Fruit fly (Drosophila melanogaster) whole organism, embryonic: ENCODE data around the gene GIIIspla2.

Experiments
- Bdp1 ChIP-seq: fragments of 200-800 bp; sonication (Bioruptor generic); optimal IDR thresholded peaks from 3 replicates; lab custom pipeline; 2016; ENCODE audit warnings: missing biosample characterization, missing genetic modification characterization
- Blimp-1 ChIP-seq: fragments of 200-800 bp; sonication (Bioruptor generic); optimal IDR thresholded peaks from 3 replicates; lab custom pipeline; 2018; ENCODE audit warnings: missing biosample characterization, missing genetic modification characterization, mild to moderate bottlenecking, moderate library complexity, missing genetic modification reagents
- CG11093 ChIP-seq: fragments of 200-800 bp; sonication (Bioruptor generic); IDR thresholded peaks from 3 replicates; pipeline ENCODE4 v1.3.6; 2022; ENCODE audit warnings: missing biosample characterization, missing genetic modification characterization
- CG11456 ChIP-seq: fragments of 200-800 bp; sonication (Bioruptor generic); IDR thresholded peaks from 3 replicates; pipeline ENCODE4 v1.3.6; 2022; ENCODE audit warnings: missing biosample characterization, missing genetic modification characterization
- CG11695 ChIP-seq: fragments of 200-800 bp; sonication (Bioruptor generic); IDR thresholded peaks from 3 replicates; pipeline ENCODE4 v1.3.6; 2022; ENCODE audit warnings: missing biosample characterization, missing genetic modification characterization
- CG13424 ChIP-seq: fragments of 200-800 bp; sonication (Bioruptor generic); optimal IDR thresholded peaks from 2 replicates; lab custom pipeline; 2019; ENCODE audit warnings: missing biosample characterization, mild to moderate bottlenecking, missing genetic modification characterization, moderate library complexity
- CG14014 ChIP-seq: fragments of 200-800 bp; sonication (Bioruptor generic); IDR thresholded peaks from 2 replicates; pipeline ENCODE4 v1.3.6; 2022; ENCODE audit warnings: missing biosample characterization, missing genetic modification characterization
- CG14050 ChIP-seq: fragments of 200-800 bp; sonication (Bioruptor generic); IDR thresholded peaks from 3 replicates; pipeline ENCODE4 v1.3.6; 2022; ENCODE audit warnings: missing biosample characterization, missing genetic modification characterization
- CG1602 ChIP-seq: fragments of 200-800 bp; sonication (Bioruptor generic); optimal IDR thresholded peaks from 3 replicates; lab custom pipeline; 2016; ENCODE audit warnings: missing biosample characterization, missing genetic modification characterization
- CG16815 ChIP-seq: fragments of 200-800 bp; sonication (Bioruptor generic); optimal IDR thresholded peaks from 3 replicates; lab custom pipeline; 2017; ENCODE audit warnings: missing biosample characterization, mild to moderate bottlenecking, missing genetic modification characterization
- CG17802 ChIP-seq: fragments of 200-800 bp; sonication (Bioruptor generic); optimal IDR thresholded peaks from 2 replicates; lab custom pipeline; 2018; ENCODE audit warnings: missing biosample characterization, mild to moderate bottlenecking, missing genetic modification characterization, moderate library complexity
- CG2120 ChIP-seq: fragments of 200-800 bp; sonication (Bioruptor generic); optimal IDR thresholded peaks from 3 replicates; lab custom pipeline; 2016; ENCODE audit warnings: missing biosample characterization, missing genetic modification characterization
- CG30403 ChIP-seq: fragments of 200-800 bp; sonication (Bioruptor generic); optimal IDR thresholded peaks from 3 replicates; lab custom pipeline; 2016; ENCODE audit warnings: missing biosample characterization, missing genetic modification characterization
- CG32532 ChIP-seq: fragments of 200-800 bp; sonication (Bioruptor generic); IDR thresholded peaks from 2 replicates; pipeline ENCODE4 v1.3.6; 2022; ENCODE audit warnings: missing biosample characterization, missing genetic modification characterization
- CG3281 ChIP-seq: fragments of 200-800 bp; sonication (Bioruptor generic); optimal IDR thresholded peaks from 3 replicates; lab custom pipeline; 2017; ENCODE audit warnings: missing biosample characterization, mild to moderate bottlenecking, missing genetic modification characterization
- CG33557 ChIP-seq: fragments of 200-800 bp; sonication (Bioruptor generic); optimal IDR thresholded peaks from 2 replicates; lab custom pipeline; 2019; ENCODE audit warnings: missing biosample characterization, mild to moderate bottlenecking, missing genetic modification characterization, moderate library complexity
- CG34224 ChIP-seq: fragments of 200-800 bp; sonication (Bioruptor generic); IDR thresholded peaks from 3 replicates; pipeline ENCODE4 v1.3.6; 2022; ENCODE audit warnings: missing biosample characterization, missing genetic modification characterization; ENCODE audit not compliant: partially characterized antibody
- CG3838 ChIP-seq: fragments of 200-800 bp; sonication (Bioruptor generic); optimal IDR thresholded peaks from 3 replicates; lab custom pipeline; 2016; ENCODE audit warnings: missing biosample characterization, missing genetic modification characterization
- CG4404 ChIP-seq: fragments of 200-800 bp; sonication (Bioruptor generic); IDR thresholded peaks from 2 replicates; pipeline ENCODE4 v1.3.6; 2022; ENCODE audit warnings: missing biosample characterization, missing genetic modification characterization
- CG4854 ChIP-seq: fragments of 200-800 bp; sonication (Bioruptor generic); optimal IDR thresholded peaks from 2 replicates; lab custom pipeline; 2016; ENCODE audit warnings: missing biosample characterization, missing genetic modification characterization, inconsistent platforms
- CG9215 ChIP-seq: fragments of 200-800 bp; sonication (Bioruptor generic); IDR thresholded peaks from 2 replicates; pipeline ENCODE4 v1.3.6; 2022; ENCODE audit warnings: missing biosample characterization, missing genetic modification characterization
- Dek ChIP-seq: fragments of 200-800 bp; sonication (Bioruptor generic); optimal IDR thresholded peaks from 3 replicates; lab custom pipeline; 2019; ENCODE audit warnings: missing biosample characterization, mild to moderate bottlenecking, missing genetic modification characterization, moderate library complexity
- HLH3B ChIP-seq: fragments of 200-800 bp; sonication (Bioruptor generic); IDR thresholded peaks from 2 replicates; pipeline ENCODE4 v1.3.6; 2022; ENCODE audit warnings: missing biosample characterization, missing genetic modification characterization
- Hmr ChIP-seq: fragments of 200-800 bp; sonication (Bioruptor generic); optimal IDR thresholded peaks from 3 replicates; lab custom pipeline; 2017; ENCODE audit warnings: mild to moderate bottlenecking, missing biosample characterization, missing genetic modification reagents, missing genetic modification characterization
- Hr78 ChIP-seq, 2 experiments: fragments of 200-800 bp in 1 of 2; fragments of >200 bp in 1 of 2; sonication (Bioruptor generic) in 1 of 2; optimal IDR thresholded peaks; 2 replicates each; lab custom pipeline; 2017 to 2019; ENCODE audit warnings: missing biosample characterization in 2 of 2, missing genetic modification characterization in 2 of 2, mild to moderate bottlenecking in 1 of 2, moderate library complexity in 1 of 2
- Kr ChIP-seq: fragments of 200-800 bp; sonication (Bioruptor generic); optimal IDR thresholded peaks from 2 replicates; lab custom pipeline; 2017; ENCODE audit warnings: missing biosample characterization, mild to moderate bottlenecking, missing genetic modification characterization
- Mes4 ChIP-seq: fragments of 200-800 bp; sonication (Bioruptor generic); optimal IDR thresholded peaks from 2 replicates; lab custom pipeline; 2016; ENCODE audit warnings: missing biosample characterization, missing genetic modification characterization
- Pdp1 ChIP-seq, 2 experiments: fragments of 200-800 bp; sonication (Bioruptor generic); optimal IDR thresholded peaks; 3 replicates each; lab custom pipeline; 2016; ENCODE audit warnings: missing biosample characterization in 2 of 2, missing genetic modification characterization in 2 of 2, mild to moderate bottlenecking in 1 of 2, moderate library complexity in 1 of 2
- Ptx1 ChIP-seq: fragments of 200-800 bp; sonication (Bioruptor generic); IDR thresholded peaks from 2 replicates; pipeline ENCODE4 v1.3.6; 2022; ENCODE audit warnings: missing biosample characterization, missing genetic modification characterization
- Sox100B ChIP-seq: fragments of 200-800 bp; sonication (Bioruptor generic); optimal IDR thresholded peaks from 3 replicates; lab custom pipeline; 2018; ENCODE audit warnings: missing biosample characterization, mild to moderate bottlenecking, missing genetic modification characterization
- Usf ChIP-seq: fragments of 200-800 bp; sonication (Bioruptor generic); optimal IDR thresholded peaks from 2 replicates; lab custom pipeline; 2017; ENCODE audit warnings: missing genotype, missing biosample characterization, missing genetic modification characterization
- ara ChIP-seq: fragments of 200-800 bp; sonication (Bioruptor generic); IDR thresholded peaks from 2 replicates; pipeline ENCODE4 v1.3.6; 2022; ENCODE audit warnings: missing biosample characterization, missing genetic modification characterization
- ase ChIP-seq: fragments of 200-800 bp; sonication (Bioruptor generic); IDR thresholded peaks from 3 replicates; pipeline ENCODE4 v1.3.6; 2022; ENCODE audit warnings: missing biosample characterization, missing genetic modification characterization
- bowl ChIP-seq: fragments of 200-800 bp; sonication (Bioruptor generic); IDR thresholded peaks from 2 replicates; pipeline ENCODE4 v1.3.6; 2022; ENCODE audit warnings: missing biosample characterization, missing genetic modification characterization
- croc ChIP-seq: fragments of 200-800 bp; sonication (Bioruptor generic); conservative IDR thresholded peaks from 3 replicates; pipeline ENCODE4 v1.3.6; 2022; ENCODE audit warnings: missing biosample characterization, missing genetic modification characterization
- crol ChIP-seq: fragments of 200-800 bp; sonication (Bioruptor generic); IDR thresholded peaks from 2 replicates; pipeline ENCODE4 v1.3.6; 2022; ENCODE audit warnings: missing biosample characterization, missing genetic modification characterization
- crp ChIP-seq, 2 experiments: fragments of 200-800 bp; sonication (Bioruptor generic); optimal IDR thresholded peaks; 2 replicates in 1 of 2; 3 replicates in 1 of 2; lab custom pipeline; 2017; ENCODE audit warnings: missing biosample characterization in 2 of 2, missing genetic modification characterization in 2 of 2, mild to moderate bottlenecking in 1 of 2, moderate library complexity in 1 of 2
- da ChIP-seq: fragments of 200-800 bp; sonication (Bioruptor generic); optimal IDR thresholded peaks from 2 replicates; lab custom pipeline; 2016; ENCODE audit warnings: missing biosample characterization, missing genetic modification characterization
- disco-r ChIP-seq: fragments of 200-800 bp; sonication (Bioruptor generic); optimal IDR thresholded peaks from 2 replicates; lab custom pipeline; 2016; ENCODE audit warnings: missing biosample characterization, missing genetic modification characterization
- gfzf ChIP-seq: fragments of 200-800 bp; sonication (Bioruptor generic); optimal IDR thresholded peaks from 2 replicates; lab custom pipeline; 2016; ENCODE audit warnings: missing biosample characterization, mild to moderate bottlenecking, missing genetic modification characterization, moderate library complexity
- ham ChIP-seq: fragments of 200-800 bp; sonication (Bioruptor generic); IDR thresholded peaks from 2 replicates; pipeline ENCODE4 v1.3.6; 2022; ENCODE audit warnings: missing biosample characterization, missing genetic modification characterization
- lab ChIP-seq: fragments of 200-800 bp; sonication (Bioruptor generic); optimal IDR thresholded peaks from 3 replicates; lab custom pipeline; 2017; ENCODE audit warnings: missing biosample characterization, missing genetic modification characterization, mild to moderate bottlenecking, moderate library complexity, missing genetic modification reagents
- lov ChIP-seq, 2 experiments: fragments of 200-800 bp in 1 of 2; fragments of >200 bp in 1 of 2; sonication (Bioruptor generic) in 1 of 2; IDR thresholded peaks in 1 of 2; optimal IDR thresholded peaks in 1 of 2; 2 replicates in 1 of 2; 3 replicates in 1 of 2; pipeline versions ENCODE4 v1.3.6 to Lab custom; 2017 to 2022; ENCODE audit warnings: missing biosample characterization in 1 of 2, missing genetic modification characterization in 1 of 2
- odd ChIP-seq: fragments of 200-800 bp; sonication (Bioruptor generic); optimal IDR thresholded peaks from 2 replicates; lab custom pipeline; 2017; ENCODE audit warnings: missing biosample characterization, mild to moderate bottlenecking, missing genetic modification characterization
- prd ChIP-seq, 3 experiments: fragments of >200 bp in 2 of 3; fragments of 200-800 bp in 1 of 3; sonication (Bioruptor generic) in 1 of 3; optimal IDR thresholded peaks in 2 of 3; IDR thresholded peaks in 1 of 3; 2 replicates in 2 of 3; 3 replicates in 1 of 3; pipeline versions ENCODE4 v1.3.6 to Lab custom; 2017 to 2022; ENCODE audit warnings: missing biosample characterization in 1 of 3, missing genetic modification characterization in 1 of 3
- pros ChIP-seq: fragments of 200-800 bp; sonication (Bioruptor generic); optimal IDR thresholded peaks from 3 replicates; lab custom pipeline; 2019; ENCODE audit warnings: missing biosample characterization, mild to moderate bottlenecking, missing genetic modification characterization, moderate library complexity
- sob ChIP-seq: fragments of 200-800 bp; sonication (Bioruptor generic); IDR thresholded peaks from 2 replicates; pipeline ENCODE4 v1.3.6; 2022; ENCODE audit warnings: missing biosample characterization, missing genetic modification characterization
- zf30C ChIP-seq: fragments of 200-800 bp; sonication (Bioruptor generic); optimal IDR thresholded peaks from 3 replicates; lab custom pipeline; 2018; ENCODE audit warnings: missing biosample characterization, mild to moderate bottlenecking, missing genetic modification characterization

Gene GIIIspla2

dm6 chrX:8157294-8157693 is at the start of gene GIIIspla2, which contains the start of gene Traf6 (continued):
- TF ChIP-seq crp (GFP tag; optimal IDR thresholded peaks at IDR 0.05; lab: Kevin White, UChicago) = peak; percentile 51 to 93
- peak; percentile 71; the same call in 2 of the 3 replicates for TF ChIP-seq CG11456
- TF ChIP-seq CG3281 (GFP tag; lab: Kevin White, UChicago) = peak; percentile 74
- TF ChIP-seq pros (GFP tag; lab: Kevin White, UChicago) = no peak
- no peak for TF ChIP-seq lov (optimal IDR thresholded peaks at IDR 0.05; lab: Kevin White, UChicago)
- peak; percentile 63; the same call in 1 of the 3 replicates for TF ChIP-seq lov (GFP tag; IDR thresholded peaks at IDR 0.05; lab: Robert Waterston, UW)
- TF ChIP-seq Sox100B (GFP tag; lab: Kevin White, UChicago) = no peak
- TF ChIP-seq lab (GFP tag; lab: Kevin White, UChicago) = no peak
- peak; percentile 79; the same call in 1 of the 2 replicates for TF ChIP-seq CG9215 (GFP tag; lab: Robert Waterston, UW)
- peak; percentile 53; the same call in 1 of the 2 replicates for TF ChIP-seq bowl (GFP tag; lab: Robert Waterston, UW)
- TF ChIP-seq odd (GFP tag; lab: Kevin White, UChicago) = no peak
- TF ChIP-seq croc (GFP tag; lab: Robert Waterston, UW) = peak; percentile 46; the same call in 2 of the 3 replicates
- TF ChIP-seq CG3838 (GFP tag; lab: Kevin White, UChicago) = no peak
- TF ChIP-seq Hmr (GFP tag; lab: Kevin White, UChicago) = no peak
- peak; percentile 83 for TF ChIP-seq CG32532 (GFP tag; lab: Robert Waterston, UW)
- TF ChIP-seq CG4854 = peak; percentile 46
- peak; percentile 85 for TF ChIP-seq sob (GFP tag; lab: Robert Waterston, UW)
- peak; percentile 74 for TF ChIP-seq Bdp1
- TF ChIP-seq Ptx1 = peak; percentile 80
- TF ChIP-seq Kr = no peak
- no peak for TF ChIP-seq crol
- TF ChIP-seq HLH3B (GFP tag; lab: Robert Waterston, UW) = peak; percentile 71
- TF ChIP-seq CG4404 (GFP tag; lab: Robert Waterston, UW) = peak; percentile 66
- peak; percentile 72; the same call in 2 of the 3 replicates for TF ChIP-seq CG11695 (GFP tag; lab: Robert Waterston, UW)
- peak; percentile 55; the same call in 1 of the 3 replicates for TF ChIP-seq ase (GFP tag; lab: Robert Waterston, UW)
- TF ChIP-seq ham (GFP tag; lab: Robert Waterston, UW) = peak; percentile 33; the same call in 1 of the 2 replicates
- TF ChIP-seq prd (optimal IDR thresholded peaks at IDR 0.05; lab: Kevin White, UChicago) = no peak
- peak; percentile 78 for TF ChIP-seq prd (GFP tag; IDR thresholded peaks at IDR 0.05; lab: Robert Waterston, UW)
- no peak for TF ChIP-seq zf30C (GFP tag; lab: Kevin White, UChicago)
- TF ChIP-seq CG34224 (GFP tag; lab: Robert Waterston, UW) = no peak
- no peak for TF ChIP-seq Hr78 (GFP tag; optimal IDR thresholded peaks at IDR 0.05; lab: Kevin White, UChicago)
- peak; percentile 83 for TF ChIP-seq CG13424 (tag; lab: Kevin White, UChicago)
- TF ChIP-seq CG33557 (GFP tag; lab: Kevin White, UChicago) = peak; percentile 57
- TF ChIP-seq CG2120 (GFP tag; lab: Kevin White, UChicago) = peak; percentile 87
- peak; percentile 73 for TF ChIP-seq CG14014 (GFP tag; lab: Robert Waterston, UW)
- peak; percentile 67 for TF ChIP-seq Dek (tag; lab: Kevin White, UChicago)
- peak; percentile 34 for TF ChIP-seq da (GFP tag; lab: Kevin White, UChicago)
- peak; percentile 79 for TF ChIP-seq CG30403 (GFP tag; lab: Kevin White, UChicago)
- peak; percentile 72 for TF ChIP-seq CG14050
- peak; percentile 31 for TF ChIP-seq disco-r (GFP tag; lab: Kevin White, UChicago)
- peak; percentile 57 for TF ChIP-seq CG1602 (GFP tag; lab: Kevin White, UChicago)
- TF ChIP-seq CG16815 (GFP tag; lab: Kevin White, UChicago) = peak; percentile 66
- TF ChIP-seq gfzf (GFP tag; lab: Kevin White, UChicago) = peak; percentile 35
- TF ChIP-seq Blimp-1 = no peak
- TF ChIP-seq CG11093 = peak; percentile 43; the same call in 1 of the 3 replicates
- TF ChIP-seq ara (GFP tag; lab: Robert Waterston, UW) = peak; percentile 79
- TF ChIP-seq CG17802 (tag; lab: Kevin White, UChicago) = peak; percentile 90
- TF ChIP-seq Pdp1 (GFP tag; optimal IDR thresholded peaks at IDR 0.05; lab: Kevin White, UChicago) = peak; percentile 54 to 67
- TF ChIP-seq Usf (GFP tag; lab: Kevin White, UChicago) = peak; percentile 55
- peak; percentile 31 for TF ChIP-seq Mes4
